Worm (Caenorhabditis elegans): ENCODE data around the gene cdk-1.

DNA sequence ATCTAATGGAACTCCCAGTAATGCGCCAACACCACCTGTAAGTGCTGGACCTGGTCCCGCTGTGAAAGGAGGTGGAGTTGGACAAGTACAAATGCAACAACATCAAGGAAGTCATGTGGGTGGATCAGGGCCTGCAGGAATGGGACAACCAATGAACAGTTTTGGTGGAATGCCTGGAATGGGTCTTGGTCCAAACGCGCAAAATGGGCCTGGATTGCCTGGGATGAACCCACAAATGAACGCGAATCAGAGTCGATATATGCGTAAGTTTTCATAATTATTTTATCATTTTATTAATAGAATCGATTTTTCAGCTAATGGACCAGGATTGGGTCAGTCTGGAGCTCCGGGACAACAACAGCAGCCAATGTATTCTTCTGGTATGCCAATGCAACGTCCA, 25.1 kb downstream of the cdk-1 start:
- TF ChIP-seq nhr-11 (tag; optimal IDR thresholded peaks at IDR 0.05) = no peak
- TF ChIP-seq skn-1 (tag; optimal IDR thresholded peaks at IDR 0.05) = no peak
- TF ChIP-seq unc-39 (tag; optimal IDR thresholded peaks at IDR 0.05) = no peak
- no peak for TF ChIP-seq fos-1 (tag; optimal IDR thresholded peaks at IDR 0.05)
